Fruit fly (Drosophila melanogaster) whole organism, embryonic: Measurements from ENCODE around the gene Art9.
A peak's percentile ranks its signal among the peaks of the same experiment; 100 is the strongest.

Source experiments
- Awh ChIP-seq: fragments of 200-800 bp; sonication (Bioruptor generic); IDR thresholded peaks from 2 replicates; pipeline ENCODE4, ENCODE4 v1.3.6; 2022; ENCODE audit warnings: missing biosample characterization, missing genetic modification characterization
- Bgb ChIP-seq: fragments of 200-800 bp; sonication (Bioruptor generic); IDR thresholded peaks from 2 replicates; pipeline ENCODE4 v1.3.6; 2022; ENCODE audit warnings: missing biosample characterization, missing genetic modification characterization; ENCODE audit not compliant: partially characterized antibody
- CG1024 ChIP-seq: fragments of 200-800 bp; sonication (Bioruptor generic); IDR thresholded peaks from 2 replicates; pipeline ENCODE4 v1.3.6; 2022; ENCODE audit warnings: missing biosample characterization, missing genetic modification characterization
- CG10274 ChIP-seq: fragments of 200-800 bp; sonication (Bioruptor generic); optimal IDR thresholded peaks from 3 replicates; lab custom pipeline; 2017; ENCODE audit warnings: missing biosample characterization, mild to moderate bottlenecking, missing genetic modification characterization
- CG14667 ChIP-seq: fragments of 200-800 bp; sonication (Bioruptor generic); IDR thresholded peaks from 2 replicates; pipeline ENCODE4 v1.3.6; 2022; ENCODE audit warnings: missing biosample characterization, missing genetic modification characterization
- CG17802 ChIP-seq: fragments of 200-800 bp; sonication (Bioruptor generic); optimal IDR thresholded peaks from 2 replicates; lab custom pipeline; 2018; ENCODE audit warnings: missing biosample characterization, mild to moderate bottlenecking, missing genetic modification characterization, moderate library complexity
- CG18599 ChIP-seq: fragments of 200-800 bp; sonication (Bioruptor generic); optimal IDR thresholded peaks from 3 replicates; lab custom pipeline; 2017; ENCODE audit warnings: missing biosample characterization, missing genetic modification characterization, mild to moderate bottlenecking, moderate library complexity, missing genetic modification reagents
- CG2129 ChIP-seq: fragments of 200-800 bp; sonication (Bioruptor generic); IDR thresholded peaks from 2 replicates; pipeline ENCODE4 v1.3.6; 2022; ENCODE audit warnings: missing biosample characterization, missing genetic modification characterization; ENCODE audit not compliant: partially characterized antibody
- CG3065 ChIP-seq: fragments of 200-800 bp; sonication (Bioruptor generic); optimal IDR thresholded peaks from 2 replicates; lab custom pipeline; 2016; ENCODE audit warnings: missing biosample characterization, missing genetic modification characterization
- CG31224 ChIP-seq: fragments of 200-800 bp; sonication (Bioruptor generic); IDR thresholded peaks from 2 replicates; pipeline ENCODE4 v1.3.6; 2022; ENCODE audit warnings: missing biosample characterization, missing genetic modification characterization
- CG32767 ChIP-seq: fragments of 200-800 bp; sonication (Bioruptor generic); IDR thresholded peaks from 2 replicates; pipeline ENCODE4 v1.3.6; 2022; ENCODE audit warnings: missing biosample characterization, missing genetic modification characterization
- CG3726 ChIP-seq: fragments of 200-800 bp; sonication (Bioruptor generic); IDR thresholded peaks from 3 replicates; pipeline ENCODE4, ENCODE4 v1.3.6; 2022; ENCODE audit warnings: missing biosample characterization, missing genetic modification characterization
- CG4328 ChIP-seq: fragments of 200-800 bp; sonication (Bioruptor generic); optimal IDR thresholded peaks from 3 replicates; lab custom pipeline; 2017; ENCODE audit warnings: missing biosample characterization, missing genetic modification reagents, missing genetic modification characterization
- CG4404 ChIP-seq: fragments of 200-800 bp; sonication (Bioruptor generic); IDR thresholded peaks from 2 replicates; pipeline ENCODE4 v1.3.6; 2022; ENCODE audit warnings: missing biosample characterization, missing genetic modification characterization
- CG4617 ChIP-seq: fragments of 200-800 bp; sonication (Bioruptor generic); optimal IDR thresholded peaks from 3 replicates; lab custom pipeline; 2016; ENCODE audit warnings: missing biosample characterization, missing genetic modification characterization, borderline replicate concordance
- CG5245 ChIP-seq: fragments of 200-800 bp; sonication (Bioruptor generic); optimal IDR thresholded peaks from 3 replicates; lab custom pipeline; 2016; ENCODE audit warnings: missing biosample characterization, missing genetic modification characterization
- CG6175 ChIP-seq: fragments of 200-800 bp; sonication (Bioruptor generic); IDR thresholded peaks from 3 replicates; pipeline ENCODE4 v1.3.6; 2022; ENCODE audit warnings: missing biosample characterization, missing genetic modification characterization
- CG6254 ChIP-seq: fragments of 200-800 bp; sonication (Bioruptor generic); optimal IDR thresholded peaks from 3 replicates; lab custom pipeline; 2017; ENCODE audit warnings: mild to moderate bottlenecking, missing biosample characterization, missing genetic modification reagents, missing genetic modification characterization
- CG7928 ChIP-seq: fragments of 200-800 bp; sonication (Bioruptor generic); optimal IDR thresholded peaks from 2 replicates; lab custom pipeline; 2017; ENCODE audit warnings: missing biosample characterization, mild to moderate bottlenecking, missing genetic modification characterization
- CG8765 ChIP-seq: fragments of 200-800 bp; sonication (Bioruptor generic); IDR thresholded peaks from 2 replicates; pipeline ENCODE4 v1.3.6; 2022; ENCODE audit warnings: missing biosample characterization, missing genetic modification characterization
- CTCF ChIP-seq: fragments of 200-800 bp; sonication (Bioruptor generic); optimal IDR thresholded peaks from 2 replicates; lab custom pipeline; 2017; ENCODE audit warnings: missing biosample characterization, mild to moderate bottlenecking, missing genetic modification characterization, moderate library complexity
- CoRest ChIP-seq: fragments of 200-800 bp; sonication (Bioruptor generic); optimal IDR thresholded peaks from 3 replicates; lab custom pipeline; 2018; ENCODE audit warnings: missing biosample characterization, mild to moderate bottlenecking, missing genetic modification characterization, moderate library complexity
- D19A ChIP-seq: fragments of 200-800 bp; optimal IDR thresholded peaks from 3 replicates; lab custom pipeline; 2019; ENCODE audit warnings: missing biosample characterization, mild to moderate bottlenecking, missing genetic modification characterization, moderate library complexity
- E2f1 ChIP-seq: fragments of 200-800 bp; sonication (Bioruptor generic); IDR thresholded peaks from 2 replicates; pipeline ENCODE4 v1.3.6; 2022; ENCODE audit warnings: missing biosample characterization, missing genetic modification characterization
- HLHmδ ChIP-seq: fragments of 200-800 bp; sonication (Bioruptor generic); optimal IDR thresholded peaks from 2 replicates; lab custom pipeline; 2018; ENCODE audit warnings: missing biosample characterization, mild to moderate bottlenecking, missing genetic modification characterization, moderate library complexity
- Hey ChIP-seq: fragments of 200-800 bp; sonication (Bioruptor generic); optimal IDR thresholded peaks from 3 replicates; lab custom pipeline; 2018; ENCODE audit warnings: missing biosample characterization, mild to moderate bottlenecking, missing genetic modification characterization
- Hsf ChIP-seq: fragments of 200-800 bp; sonication (Bioruptor generic); optimal IDR thresholded peaks from 3 replicates; lab custom pipeline; 2016; ENCODE audit warnings: missing biosample characterization, missing genetic modification characterization
- Mrtf ChIP-seq: fragments of 200-800 bp; sonication (Bioruptor generic); IDR thresholded peaks from 3 replicates; pipeline ENCODE4 v1.3.6; 2022; ENCODE audit warnings: missing biosample characterization, missing genetic modification characterization
- NC2β ChIP-seq: fragments of 200-800 bp; sonication (Bioruptor generic); optimal IDR thresholded peaks from 2 replicates; lab custom pipeline; 2016; ENCODE audit warnings: missing biosample characterization, missing genetic modification characterization
- Oaz ChIP-seq: fragments of 200-800 bp; sonication (Bioruptor generic); IDR thresholded peaks from 2 replicates; pipeline ENCODE4 v1.3.6; 2022; ENCODE audit warnings: missing biosample characterization, missing genetic modification characterization
- PHDP ChIP-seq: fragments of 200-800 bp; sonication (Bioruptor generic); optimal IDR thresholded peaks from 3 replicates; lab custom pipeline; 2018; ENCODE audit warnings: missing biosample characterization, mild to moderate bottlenecking, missing genetic modification characterization, moderate library complexity
- Usf ChIP-seq: fragments of 200-800 bp; sonication (Bioruptor generic); optimal IDR thresholded peaks from 2 replicates; lab custom pipeline; 2017; ENCODE audit warnings: missing genotype, missing biosample characterization, missing genetic modification characterization
- bowl ChIP-seq: fragments of 200-800 bp; sonication (Bioruptor generic); IDR thresholded peaks from 2 replicates; pipeline ENCODE4 v1.3.6; 2022; ENCODE audit warnings: missing biosample characterization, missing genetic modification characterization
- crp ChIP-seq, 2 experiments: fragments of 200-800 bp; sonication (Bioruptor generic); optimal IDR thresholded peaks; 2 replicates in 1 of 2; 3 replicates in 1 of 2; lab custom pipeline; 2017; ENCODE audit warnings: missing biosample characterization in 2 of 2, missing genetic modification characterization in 2 of 2, mild to moderate bottlenecking in 1 of 2, moderate library complexity in 1 of 2
- cwo ChIP-seq: fragments of 200-800 bp; sonication (Bioruptor generic); optimal IDR thresholded peaks from 3 replicates; lab custom pipeline; 2017; ENCODE audit warnings: missing biosample characterization, missing genetic modification characterization, mild to moderate bottlenecking, moderate library complexity, missing genetic modification reagents
- dysf ChIP-seq: fragments of 200-800 bp; sonication (Bioruptor generic); IDR thresholded peaks from 3 replicates; pipeline ENCODE4 v1.3.6; 2022; ENCODE audit warnings: missing biosample characterization, missing genetic modification characterization
- emc ChIP-seq: fragments of 200-800 bp; sonication (Bioruptor generic); optimal IDR thresholded peaks from 2 replicates; lab custom pipeline; 2016; ENCODE audit warnings: missing biosample characterization, missing genetic modification characterization
- fd102C ChIP-seq: fragments of 200-800 bp; sonication (Bioruptor generic); optimal IDR thresholded peaks from 2 replicates; lab custom pipeline; 2018; ENCODE audit warnings: missing biosample characterization, mild to moderate bottlenecking, missing genetic modification characterization, moderate library complexity
- gcm ChIP-seq: fragments of 200-800 bp; sonication (Bioruptor generic); optimal IDR thresholded peaks from 2 replicates; lab custom pipeline; 2019; ENCODE audit warnings: missing biosample characterization, mild to moderate bottlenecking, missing genetic modification characterization, moderate library complexity
- klu ChIP-seq: fragments of 200-800 bp; sonication (Bioruptor generic); IDR thresholded peaks from 2 replicates; pipeline ENCODE4 v1.3.6; 2022; ENCODE audit warnings: missing biosample characterization, missing genetic modification characterization
- lbe ChIP-seq: fragments of 200-800 bp; sonication (Bioruptor generic); optimal IDR thresholded peaks from 2 replicates; lab custom pipeline; 2016; ENCODE audit warnings: missing biosample characterization, mild to moderate bottlenecking, missing genetic modification characterization
- lmd ChIP-seq: fragments of 200-800 bp; sonication (Bioruptor generic); IDR thresholded peaks from 2 replicates; pipeline ENCODE4 v1.3.6; 2022; ENCODE audit warnings: missing biosample characterization, missing genetic modification characterization
- oc ChIP-seq: fragments of 200-800 bp; sonication (Bioruptor generic); optimal IDR thresholded peaks from 2 replicates; lab custom pipeline; 2018; ENCODE audit warnings: missing biosample characterization, mild to moderate bottlenecking, missing genetic modification characterization, moderate library complexity
- row ChIP-seq: fragments of 200-800 bp; sonication (Bioruptor generic); IDR thresholded peaks from 3 replicates; pipeline ENCODE4 v1.3.6; 2022; ENCODE audit warnings: missing biosample characterization, missing genetic modification characterization
- sim ChIP-seq: fragments of 200-800 bp; sonication (Bioruptor generic); IDR thresholded peaks from 2 replicates; pipeline ENCODE4 v1.3.6; 2022; ENCODE audit warnings: missing biosample characterization, missing genetic modification characterization
- sug ChIP-seq: fragments of 200-800 bp; optimal IDR thresholded peaks from 2 replicates; lab custom pipeline; 2019; ENCODE audit warnings: missing biosample characterization, mild to moderate bottlenecking, missing genetic modification characterization, moderate library complexity
- tll ChIP-seq, 2 experiments: fragments of 200-800 bp in 1 of 2; fragments of >200 bp in 1 of 2; sonication (Bioruptor generic) in 1 of 2; optimal IDR thresholded peaks; 2 replicates each; lab custom pipeline; 2017 to 2019; ENCODE audit warnings: missing biosample characterization in 2 of 2, missing genetic modification characterization in 2 of 2, mild to moderate bottlenecking in 1 of 2, moderate library complexity in 1 of 2
- unc-4 ChIP-seq: fragments of 200-800 bp; sonication (Bioruptor generic); IDR thresholded peaks from 2 replicates; pipeline ENCODE4 v1.3.6; 2022; ENCODE audit warnings: missing biosample characterization, missing genetic modification characterization; ENCODE audit not compliant: partially characterized antibody
- zen2 ChIP-seq: fragments of 200-800 bp; sonication (Bioruptor generic); IDR thresholded peaks from 3 replicates; pipeline ENCODE4 v1.3.6; 2022; ENCODE audit warnings: missing biosample characterization, missing genetic modification characterization; ENCODE audit not compliant: partially characterized antibody
- zfh1 ChIP-seq: fragments of 200-800 bp; sonication (Bioruptor generic); IDR thresholded peaks from 3 replicates; pipeline ENCODE4 v1.3.6; 2022; ENCODE audit warnings: missing biosample characterization, missing genetic modification characterization

The Art9 gene

dm6 chr3R:13984922-13985581 lies 41.8 kb upstream of the Art9 start (continued):
- TF ChIP-seq lbe (GFP tag; lab: Kevin White, UChicago) (peak; percentile 1), Awh (GFP tag; lab: Robert Waterston, UW) (0 out of 2 replicates have a peak, but pooled peaks have one; percentile 33), sim (GFP tag; lab: Robert Waterston, UW) (peak; percentile 56; the same call in 1 of the 2 replicates), zfh1 (GFP tag; lab: Robert Waterston, UW) (peak; percentile 89), crp (GFP tag; optimal IDR thresholded peaks at IDR 0.05; lab: Kevin White, UChicago) (no peak), PHDP (peak; percentile 58), CTCF (GFP tag; lab: Kevin White, UChicago) (no peak), CG2129 (GFP tag; lab: Robert Waterston, UW) (no peak), CG31224 (GFP tag; lab: Robert Waterston, UW) (no peak), CG32767 (GFP tag; lab: Robert Waterston, UW) (peak; percentile 47; the same call in 1 of the 2 replicates), klu (no peak), CG3065 (GFP tag; lab: Kevin White, UChicago) (no peak), CG1024 (peak; percentile 59), CG18599 (peak; percentile 32), Oaz (no peak), fd102C (GFP tag; lab: Kevin White, UChicago) (peak; percentile 95), lmd (peak; percentile 65), CG4617 (GFP tag; lab: Kevin White, UChicago) (no peak), CG7928 (GFP tag; lab: Kevin White, UChicago) (no peak), gcm (GFP tag; lab: Kevin White, UChicago) (peak; percentile 65), CG8765 (GFP tag; lab: Robert Waterston, UW) (peak; percentile 54; the same call in 1 of the 2 replicates), oc (tag; lab: Kevin White, UChicago) (peak; percentile 54), Hey (no peak), unc-4 (no peak), CG4404 (GFP tag; lab: Robert Waterston, UW) (peak; percentile 91), CG10274 (GFP tag; lab: Kevin White, UChicago) (no peak), CG6175 (GFP tag; lab: Robert Waterston, UW) (no peak), tll (GFP tag; optimal IDR thresholded peaks at IDR 0.05; lab: Kevin White, UChicago) (peak in 1 of 2 experiments; percentile 83), NC2β (GFP tag; lab: Kevin White, UChicago) (peak; percentile 77), zen2 (GFP tag; lab: Robert Waterston, UW) (no peak), CG3726 (GFP tag; lab: Robert Waterston, UW) (peak; percentile 71; the same call in 1 of the 3 replicates), Hsf (GFP tag; lab: Kevin White, UChicago) (peak; percentile 73), CG4328 (GFP tag; lab: Kevin White, UChicago) (no peak), Bgb (no peak), CG17802 (tag; lab: Kevin White, UChicago) (peak; percentile 8), cwo (GFP tag; lab: Kevin White, UChicago) (no peak), CoRest (tag; lab: Kevin White, UChicago) (peak; percentile 73), Mrtf (GFP tag; lab: Robert Waterston, UW) (no peak), dysf (GFP tag; lab: Robert Waterston, UW) (peak; percentile 57; the same call in 2 of the 3 replicates), CG14667 (peak; percentile 31; the same call in 1 of the 2 replicates), emc (GFP tag; lab: Kevin White, UChicago) (peak; percentile 31), D19A (peak; percentile 79), CG5245 (GFP tag; lab: Kevin White, UChicago) (peak; percentile 44), Usf (GFP tag; lab: Kevin White, UChicago) (peak; percentile 39), sug (no peak), bowl (GFP tag; lab: Robert Waterston, UW) (no peak), row (GFP tag; lab: Robert Waterston, UW) (peak; percentile 74), CG6254 (GFP tag; lab: Kevin White, UChicago) (peak; percentile 56), E2f1 (GFP tag; lab: Robert Waterston, UW) (peak; percentile 66), HLHmδ (GFP tag; lab: Kevin White, UChicago) (no peak)
